Fruit fly (Drosophila melanogaster): ENCODE data around the gene baz.

dm6 chrX:17148951-17149449, 10.8 kb upstream of the baz start, which contains the start of gene Chchd2:
- no peak for TF ChIP-seq EcR (GFP tag; optimal IDR thresholded peaks at IDR 0.05)
- no peak for TF ChIP-seq CG8301 (tag; optimal IDR thresholded peaks at IDR 0.05)
- TF ChIP-seq rn (GFP tag; IDR thresholded peaks at IDR 0.05) = no peak
- TF ChIP-seq CG14655 (GFP tag; optimal IDR thresholded peaks at IDR 0.05) = no peak
- no peak for TF ChIP-seq CG8159 (tag; optimal IDR thresholded peaks at IDR 0.05)

Data from whole organism, pupa.